Fruit fly (Drosophila melanogaster) whole organism, embryonic: Measurements from ENCODE around the gene CG10584.

Experiments used
- Ada2b ChIP-seq: fragments of 200-800 bp; sonication (Bioruptor generic); IDR thresholded peaks from 2 replicates; pipeline ENCODE4 v1.3.6; 2022; ENCODE audit warnings: missing biosample characterization, missing genetic modification characterization
- Atf6 ChIP-seq: fragments of 200-800 bp; sonication (Bioruptor generic); IDR thresholded peaks from 2 replicates; pipeline ENCODE4 v1.3.6; 2022; ENCODE audit warnings: missing biosample characterization, missing genetic modification characterization
- BEAF-32 ChIP-seq: fragments of 200-800 bp; sonication (Bioruptor generic); optimal IDR thresholded peaks from 3 replicates; lab custom pipeline; 2017; ENCODE audit warnings: missing biosample characterization, missing genetic modification characterization, mild to moderate bottlenecking, moderate library complexity, missing genetic modification reagents
- Bteb2 ChIP-seq: fragments of 200-800 bp; sonication (Bioruptor generic); optimal IDR thresholded peaks from 2 replicates; lab custom pipeline; 2016; ENCODE audit warnings: missing biosample characterization, missing genetic modification characterization
- C15 ChIP-seq: fragments of 200-800 bp; sonication (Bioruptor generic); IDR thresholded peaks from 3 replicates; pipeline ENCODE4 v1.3.6; 2022; ENCODE audit warnings: missing biosample characterization, missing genetic modification characterization
- CG12219 ChIP-seq: fragments of 200-800 bp; sonication (Bioruptor generic); optimal IDR thresholded peaks from 3 replicates; lab custom pipeline; 2018; ENCODE audit warnings: missing biosample characterization, mild to moderate bottlenecking, missing genetic modification characterization
- CG12659 ChIP-seq: fragments of 200-800 bp; sonication (Bioruptor generic); optimal IDR thresholded peaks from 3 replicates; lab custom pipeline; 2017; ENCODE audit warnings: mild to moderate bottlenecking, missing biosample characterization, missing genetic modification reagents, missing genetic modification characterization
- CG15514 ChIP-seq: fragments of 200-800 bp; sonication (Bioruptor generic); optimal IDR thresholded peaks from 3 replicates; lab custom pipeline; 2017; ENCODE audit warnings: missing biosample characterization, missing genetic modification characterization, mild to moderate bottlenecking, moderate library complexity, missing genetic modification reagents
- CG17568 ChIP-seq: fragments of 200-800 bp; sonication (Bioruptor generic); optimal IDR thresholded peaks from 2 replicates; lab custom pipeline; 2018; ENCODE audit warnings: missing biosample characterization, mild to moderate bottlenecking, missing genetic modification characterization, moderate library complexity
- CG17612 ChIP-seq: fragments of 200-800 bp; sonication (Bioruptor generic); IDR thresholded peaks from 2 replicates; pipeline ENCODE4 v1.3.6; 2022; ENCODE audit warnings: missing biosample characterization, missing genetic modification characterization
- CG2129 ChIP-seq: fragments of 200-800 bp; sonication (Bioruptor generic); IDR thresholded peaks from 2 replicates; pipeline ENCODE4 v1.3.6; 2022; ENCODE audit warnings: missing biosample characterization, missing genetic modification characterization; ENCODE audit not compliant: partially characterized antibody
- CG4404 ChIP-seq: fragments of 200-800 bp; sonication (Bioruptor generic); IDR thresholded peaks from 2 replicates; pipeline ENCODE4 v1.3.6; 2022; ENCODE audit warnings: missing biosample characterization, missing genetic modification characterization
- CG4820 ChIP-seq: fragments of 200-800 bp; sonication (Bioruptor generic); optimal IDR thresholded peaks from 3 replicates; lab custom pipeline; 2016; ENCODE audit warnings: missing biosample characterization, missing genetic modification characterization
- CG6175 ChIP-seq: fragments of 200-800 bp; sonication (Bioruptor generic); IDR thresholded peaks from 3 replicates; pipeline ENCODE4 v1.3.6; 2022; ENCODE audit warnings: missing biosample characterization, missing genetic modification characterization
- CG7556 ChIP-seq: fragments of 200-800 bp; sonication (Bioruptor generic); optimal IDR thresholded peaks from 2 replicates; lab custom pipeline; 2017; ENCODE audit warnings: missing biosample characterization, mild to moderate bottlenecking, missing genetic modification characterization
- CG8765 ChIP-seq: fragments of 200-800 bp; sonication (Bioruptor generic); IDR thresholded peaks from 2 replicates; pipeline ENCODE4 v1.3.6; 2022; ENCODE audit warnings: missing biosample characterization, missing genetic modification characterization
- Dip3 ChIP-seq: fragments of 200-800 bp; sonication (Bioruptor generic); optimal IDR thresholded peaks from 3 replicates; lab custom pipeline; 2016; ENCODE audit warnings: missing biosample characterization, missing genetic modification characterization
- Doc3 ChIP-seq: fragments of 200-800 bp; sonication (Bioruptor generic); IDR thresholded peaks from 3 replicates; pipeline ENCODE4 v1.3.6; 2022; ENCODE audit warnings: missing biosample characterization, missing genetic modification characterization; ENCODE audit not compliant: partially characterized antibody
- H2.0 ChIP-seq: fragments of 200-800 bp; sonication (Bioruptor generic); IDR thresholded peaks from 2 replicates; pipeline ENCODE4 v1.3.6; 2022; ENCODE audit warnings: missing biosample characterization, missing genetic modification characterization
- HLH4C ChIP-seq: fragments of 200-800 bp; sonication (Bioruptor generic); IDR thresholded peaks from 3 replicates; pipeline ENCODE4 v1.3.6; 2022; ENCODE audit warnings: missing biosample characterization, missing genetic modification characterization; ENCODE audit not compliant: partially characterized antibody
- Med ChIP-seq: fragments of 200-800 bp; sonication (Bioruptor generic); peaks from one replicate; lab custom pipeline; 2016; ENCODE audit warnings: missing biosample characterization, missing genetic modification characterization, mild to moderate bottlenecking, inconsistent platforms, moderate library complexity
- Mrtf ChIP-seq: fragments of 200-800 bp; sonication (Bioruptor generic); IDR thresholded peaks from 3 replicates; pipeline ENCODE4 v1.3.6; 2022; ENCODE audit warnings: missing biosample characterization, missing genetic modification characterization
- NC2β ChIP-seq: fragments of 200-800 bp; sonication (Bioruptor generic); optimal IDR thresholded peaks from 2 replicates; lab custom pipeline; 2016; ENCODE audit warnings: missing biosample characterization, missing genetic modification characterization
- Ravus ChIP-seq: fragments of 200-800 bp; sonication (Bioruptor generic); IDR thresholded peaks from 2 replicates; pipeline ENCODE4 v1.3.6; 2022; ENCODE audit warnings: missing biosample characterization, missing genetic modification characterization
- Sox100B ChIP-seq: fragments of 200-800 bp; sonication (Bioruptor generic); optimal IDR thresholded peaks from 3 replicates; lab custom pipeline; 2018; ENCODE audit warnings: missing biosample characterization, mild to moderate bottlenecking, missing genetic modification characterization
- Sox102F ChIP-seq: fragments of 200-800 bp; sonication (Bioruptor generic); optimal IDR thresholded peaks from 2 replicates; lab custom pipeline; 2018; ENCODE audit warnings: missing biosample characterization, mild to moderate bottlenecking, missing genetic modification characterization, moderate library complexity
- Stat92E ChIP-seq, 3 experiments: fragments of >200 bp in 2 of 3; fragments of 200-800 bp in 1 of 3; sonication (Bioruptor generic) in 1 of 3; optimal IDR thresholded peaks; 2 replicates each; lab custom pipeline; 2017 to 2019; ENCODE audit warnings: missing biosample characterization in 3 of 3, missing genetic modification characterization in 3 of 3, mild to moderate bottlenecking in 1 of 3, moderate library complexity in 1 of 3
- YL-1 ChIP-seq: fragments of 200-800 bp; sonication (Bioruptor generic); optimal IDR thresholded peaks from 3 replicates; lab custom pipeline; 2017; ENCODE audit warnings: missing biosample characterization, mild to moderate bottlenecking, missing genetic modification characterization
- ase ChIP-seq: fragments of 200-800 bp; sonication (Bioruptor generic); IDR thresholded peaks from 3 replicates; pipeline ENCODE4 v1.3.6; 2022; ENCODE audit warnings: missing biosample characterization, missing genetic modification characterization
- bigmax ChIP-seq: fragments of 200-800 bp; sonication (Bioruptor generic); optimal IDR thresholded peaks from 2 replicates; lab custom pipeline; 2018; ENCODE audit warnings: missing biosample characterization, mild to moderate bottlenecking, missing genetic modification characterization
- cwo ChIP-seq: fragments of 200-800 bp; sonication (Bioruptor generic); optimal IDR thresholded peaks from 3 replicates; lab custom pipeline; 2017; ENCODE audit warnings: missing biosample characterization, missing genetic modification characterization, mild to moderate bottlenecking, moderate library complexity, missing genetic modification reagents
- dmrt99B ChIP-seq: fragments of 200-800 bp; sonication (Bioruptor generic); optimal IDR thresholded peaks from 2 replicates; lab custom pipeline; 2018; ENCODE audit warnings: missing biosample characterization, mild to moderate bottlenecking, missing genetic modification characterization, moderate library complexity
- emc ChIP-seq: fragments of 200-800 bp; sonication (Bioruptor generic); optimal IDR thresholded peaks from 2 replicates; lab custom pipeline; 2016; ENCODE audit warnings: missing biosample characterization, missing genetic modification characterization
- gce ChIP-seq: fragments of 200-800 bp; sonication (Bioruptor generic); IDR thresholded peaks from 3 replicates; pipeline ENCODE4 v1.3.6; 2022; ENCODE audit warnings: missing biosample characterization, missing genetic modification characterization
- gfzf ChIP-seq: fragments of 200-800 bp; sonication (Bioruptor generic); optimal IDR thresholded peaks from 2 replicates; lab custom pipeline; 2016; ENCODE audit warnings: missing biosample characterization, mild to moderate bottlenecking, missing genetic modification characterization, moderate library complexity
- hkb ChIP-seq, 2 experiments: fragments of 200-800 bp in 1 of 2; fragments of >200 bp in 1 of 2; sonication (Bioruptor generic) in 1 of 2; IDR thresholded peaks in 1 of 2; optimal IDR thresholded peaks in 1 of 2; 2 replicates each; pipeline versions ENCODE4 v1.3.6 to Lab custom; 2017 to 2022; ENCODE audit warnings: missing biosample characterization in 1 of 2, missing genetic modification characterization in 1 of 2
- maf-S ChIP-seq: fragments of 200-800 bp; sonication (Bioruptor generic); optimal IDR thresholded peaks from 2 replicates; lab custom pipeline; 2016; ENCODE audit warnings: missing biosample characterization, missing genetic modification characterization
- mam ChIP-seq: fragments of 200-800 bp; sonication (Bioruptor generic); optimal IDR thresholded peaks from 3 replicates; lab custom pipeline; 2016; ENCODE audit warnings: missing biosample characterization, missing genetic modification characterization
- odd ChIP-seq: fragments of 200-800 bp; sonication (Bioruptor generic); optimal IDR thresholded peaks from 2 replicates; lab custom pipeline; 2017; ENCODE audit warnings: missing biosample characterization, mild to moderate bottlenecking, missing genetic modification characterization
- otp ChIP-seq: fragments of 200-800 bp; sonication (Bioruptor generic); IDR thresholded peaks from 3 replicates; pipeline ENCODE4, ENCODE4 v1.3.6; 2022; ENCODE audit warnings: missing biosample characterization, missing genetic modification characterization
- sima ChIP-seq: fragments of 200-800 bp; sonication (Bioruptor generic); optimal IDR thresholded peaks from 2 replicates; lab custom pipeline; 2016; ENCODE audit warnings: missing biosample characterization, missing genetic modification characterization
- sisA ChIP-seq: fragments of 200-800 bp; sonication (Bioruptor generic); IDR thresholded peaks from 2 replicates; pipeline ENCODE4 v1.3.6; 2022; ENCODE audit warnings: missing biosample characterization, missing genetic modification characterization
- wor ChIP-seq: fragments of 200-800 bp; sonication (Bioruptor generic); IDR thresholded peaks from 2 replicates; pipeline ENCODE4 v1.3.6; 2022; ENCODE audit warnings: missing biosample characterization, missing genetic modification characterization

CG10584 gene

DNA sequence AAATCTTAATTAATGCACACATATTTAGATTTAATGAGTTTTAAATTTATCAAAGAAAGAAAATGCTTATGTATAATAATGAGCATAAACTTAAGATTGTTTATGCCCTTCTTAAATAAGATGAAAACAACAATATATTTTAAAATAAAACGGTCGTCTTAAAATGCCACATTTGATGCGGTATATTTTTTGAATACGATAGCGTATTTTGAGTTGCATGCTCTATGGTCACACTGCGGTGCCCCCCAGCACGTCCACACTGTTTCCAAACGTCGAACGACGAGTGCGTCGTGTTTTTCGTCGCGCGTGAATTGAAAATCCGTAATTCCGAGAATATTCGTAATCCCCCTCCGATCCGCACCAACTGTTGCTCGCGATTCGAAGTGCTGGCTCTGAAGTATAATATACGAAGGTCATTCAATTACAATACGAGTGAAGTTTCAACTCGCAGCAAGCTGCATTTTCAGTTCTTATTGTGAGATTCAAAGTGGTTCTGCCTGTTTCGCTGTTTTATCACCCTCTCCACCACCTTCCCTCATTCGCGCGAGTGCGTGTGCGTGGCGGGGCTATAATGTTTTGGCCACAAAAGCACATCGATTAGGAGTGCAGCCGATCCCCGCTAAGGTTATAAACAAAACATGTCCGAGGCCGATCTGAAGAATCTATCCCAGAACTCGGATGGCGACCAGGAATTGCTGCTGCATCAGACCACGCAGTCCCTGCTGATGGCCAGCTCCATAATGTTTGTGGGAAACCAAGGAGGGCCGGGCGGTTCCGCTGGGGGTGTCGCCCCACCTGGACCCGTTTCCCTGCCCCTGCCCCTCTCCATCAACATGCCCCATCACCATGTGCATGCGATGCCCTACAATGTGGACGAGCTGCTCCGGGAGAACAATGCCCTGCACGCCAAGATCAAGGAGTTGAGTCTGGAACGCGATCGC is 3.4 kb upstream of the CG10584 start, which contains the start of gene siz (continued):
- no peak for TF ChIP-seq emc (GFP tag; lab: Kevin White, UChicago)
- TF ChIP-seq otp (GFP tag; lab: Robert Waterston, UW) = no peak
- TF ChIP-seq sisA (GFP tag; lab: Robert Waterston, UW) = no peak
- TF ChIP-seq CG17612 (GFP tag; lab: Robert Waterston, UW) = no peak
- peak; percentile 26 for TF ChIP-seq Bteb2 (GFP tag; lab: Kevin White, UChicago)
- no peak for TF ChIP-seq sima (GFP tag; lab: Kevin White, UChicago)
- no peak for TF ChIP-seq Sox102F (GFP tag; lab: Kevin White, UChicago)
- no peak for TF ChIP-seq mam
- TF ChIP-seq CG6175 (GFP tag; lab: Robert Waterston, UW) = no peak
- no peak for TF ChIP-seq CG17568 (GFP tag; lab: Kevin White, UChicago)
- no peak for TF ChIP-seq H2.0 (GFP tag; lab: Robert Waterston, UW)
- no peak for TF ChIP-seq ase (GFP tag; lab: Robert Waterston, UW)
- TF ChIP-seq hkb (optimal IDR thresholded peaks at IDR 0.05; lab: Kevin White, UChicago) = no peak
- peak; percentile 20; the same call in 1 of the 2 replicates for TF ChIP-seq hkb (GFP tag; IDR thresholded peaks at IDR 0.05; lab: Robert Waterston, UW)
- TF ChIP-seq odd (GFP tag; lab: Kevin White, UChicago) = peak; percentile 17
- TF ChIP-seq, all 482 proteins: peak for 169

DNA sequence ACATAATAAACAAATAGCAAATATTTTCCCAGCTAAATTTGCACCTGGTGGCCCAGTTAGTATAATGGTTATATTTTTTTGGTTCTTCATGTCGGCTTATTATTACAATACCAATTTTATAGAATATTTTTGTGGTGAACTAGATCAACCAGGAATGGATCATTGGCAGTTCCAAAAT is 2.8 kb upstream of the CG10584 start, which contains the start of gene CG10581:
TSS of gene CG10581 (minus strand) at position 101 of the 178 bp plus-strand sequence.
- peak; percentile 22 for TF ChIP-seq gfzf (GFP tag; lab: Kevin White, UChicago)
- no peak for TF ChIP-seq CG4820 (GFP tag; lab: Kevin White, UChicago)

DNA sequence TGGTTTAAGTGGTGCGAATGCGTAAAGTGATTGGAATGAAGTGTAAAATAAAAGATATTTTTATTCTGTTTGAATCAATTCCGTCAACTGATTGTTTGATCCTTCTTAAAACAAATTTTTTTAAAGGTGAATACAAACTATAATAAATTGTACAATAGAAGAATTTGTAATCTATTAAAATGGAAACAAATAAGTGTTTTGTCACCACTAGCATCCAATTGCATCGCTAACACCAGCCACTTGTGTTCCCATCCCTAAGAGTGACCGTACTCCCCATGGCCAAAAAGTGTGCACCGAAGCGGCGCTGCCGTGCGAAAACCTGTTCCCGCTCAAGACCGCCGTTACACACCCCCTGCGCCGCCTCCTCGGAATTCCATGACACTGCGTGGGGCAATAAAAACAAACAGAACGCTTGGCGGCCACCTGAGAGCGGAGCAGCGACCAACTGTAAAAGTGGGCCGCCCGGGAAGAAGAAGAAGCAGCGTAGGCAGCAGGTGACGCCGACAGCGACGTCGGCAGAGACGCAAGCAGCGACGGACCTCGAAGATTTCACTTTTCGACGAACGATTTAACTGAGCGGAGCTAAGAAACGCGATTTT is 3.4 kb downstream of the CG10584 start, which contains the start of gene Pdss2:
TSS of gene Pdss2 (plus strand) at position 259 of the 599 bp plus-strand sequence.
- TF ChIP-seq CG7556 (GFP tag; lab: Kevin White, UChicago) = peak; percentile 60
- TF ChIP-seq BEAF-32 (GFP tag; lab: Kevin White, UChicago) = peak; percentile 83
- no peak for TF ChIP-seq sima (GFP tag; lab: Kevin White, UChicago)
- peak; percentile 32 for TF ChIP-seq cwo (GFP tag; lab: Kevin White, UChicago)
- TF ChIP-seq CG12659 = peak; percentile 58
- TF ChIP-seq C15 (GFP tag; lab: Robert Waterston, UW) = peak; percentile 54; the same call in 1 of the 3 replicates
- TF ChIP-seq Dip3 (GFP tag; lab: Kevin White, UChicago) = peak; percentile 75
- peak; percentile 70 for TF ChIP-seq maf-S (GFP tag; lab: Kevin White, UChicago)
- TF ChIP-seq NC2β (GFP tag; lab: Kevin White, UChicago) = peak; percentile 41
- peak; percentile 61 for TF ChIP-seq YL-1 (GFP tag; lab: Kevin White, UChicago)
- peak in 1 of 3 experiments; percentile 75 for TF ChIP-seq Stat92E (GFP tag; optimal IDR thresholded peaks at IDR 0.05; lab: Kevin White, UChicago)
- TF ChIP-seq HLH4C (GFP tag; lab: Robert Waterston, UW) = peak; percentile 55; the same call in 2 of the 3 replicates
- peak; percentile 78 for TF ChIP-seq ase (GFP tag; lab: Robert Waterston, UW)
- TF ChIP-seq Ada2b = peak; percentile 68
- peak; percentile 2 for TF ChIP-seq CG12219 (GFP tag; lab: Kevin White, UChicago)
- peak; percentile 57; the same call in 1 of the 2 replicates for TF ChIP-seq Atf6 (GFP tag; lab: Robert Waterston, UW)
- TF ChIP-seq CG15514 (GFP tag; lab: Kevin White, UChicago) = peak; percentile 73
- TF ChIP-seq gce = no peak
- TF ChIP-seq CG8765 (GFP tag; lab: Robert Waterston, UW) = peak; percentile 66; the same call in 1 of the 2 replicates
- TF ChIP-seq Mrtf = no peak; the same call in 2 of the 3 replicates
- peak; percentile 36; the same call in 1 of the 2 replicates for TF ChIP-seq wor (GFP tag; lab: Robert Waterston, UW)
- peak; percentile 39 for TF ChIP-seq bigmax (GFP tag; lab: Kevin White, UChicago)
- peak; percentile 58 for TF ChIP-seq dmrt99B (tag; lab: Kevin White, UChicago)
- peak; percentile 95 for TF ChIP-seq Med (GFP tag; lab: Kevin White, UChicago)
- no peak; the same call in 1 of the 2 replicates for TF ChIP-seq Ravus (GFP tag; lab: Robert Waterston, UW)
- TF ChIP-seq Doc3 = peak; percentile 68
- 0 out of 2 replicates have a peak, but pooled peaks have one; percentile 39 for TF ChIP-seq CG2129
- peak; percentile 70 for TF ChIP-seq CG4404 (GFP tag; lab: Robert Waterston, UW)
- peak; percentile 53 for TF ChIP-seq Sox100B (GFP tag; lab: Kevin White, UChicago)
